Worm (Caenorhabditis elegans) whole organism, L2 larva: ENCODE measurements around the gene R05G6.1.
A peak's percentile ranks its signal among the peaks of the same experiment; 100 is the strongest.

Experiments
- C34F6.9 ChIP-seq: fragments of 150-350 bp; optimal IDR thresholded peaks from 2 replicates; lab custom pipeline; 2014; ENCODE audit warnings: missing biosample characterization, missing genetic modification characterization
- R02D3.7 ChIP-seq: fragments of 150-350 bp; optimal IDR thresholded peaks from 2 replicates; lab custom pipeline; 2014; ENCODE audit warnings: missing biosample characterization, missing genetic modification characterization
- Y55F3AM.14 ChIP-seq: fragments of 200-800 bp; sonication (Bioruptor generic); optimal IDR thresholded peaks from 2 replicates; lab custom pipeline; 2018; ENCODE audit warnings: mild to moderate bottlenecking, missing genetic modification characterization, missing compliant biosample characterization
- alr-1 ChIP-seq: fragments of 150-350 bp; optimal IDR thresholded peaks from 2 replicates; lab custom pipeline; 2014; ENCODE audit warnings: missing biosample characterization, missing genetic modification characterization
- ama-1 ChIP-seq: fragments of 150-350 bp; optimal IDR thresholded peaks from 2 replicates; lab custom pipeline; 2018; ENCODE audit warnings: inconsistent platforms
- blmp-1 ChIP-seq: sonication (generic microtip); optimal IDR thresholded peaks from 2 replicates; lab custom pipeline; 2017; ENCODE audit warnings: missing genetic modification characterization, mild to moderate bottlenecking, missing compliant biosample characterization, antibody characterized with exemption, moderate library complexity; ENCODE audit not compliant: insufficient read depth
- ceh-16 ChIP-seq: fragments of 150-350 bp; optimal IDR thresholded peaks from 2 replicates; lab custom pipeline; 2014; ENCODE audit warnings: missing biosample characterization, missing genetic modification characterization
- crh-2 ChIP-seq: sonication (generic microtip); optimal IDR thresholded peaks from 2 replicates; lab custom pipeline; 2017; ENCODE audit warnings: missing biosample characterization, missing genetic modification characterization
- dmd-4 ChIP-seq: sonication (generic microtip); optimal IDR thresholded peaks from 2 replicates; lab custom pipeline; 2017; ENCODE audit warnings: missing biosample characterization, missing genetic modification characterization
- elt-3 ChIP-seq: sonication (generic microtip); optimal IDR thresholded peaks from 2 replicates; lab custom pipeline; 2017; ENCODE audit warnings: missing biosample characterization, missing genetic modification characterization
- fos-1 ChIP-seq: fragments of 150-350 bp; optimal IDR thresholded peaks from 2 replicates; lab custom pipeline; 2014; ENCODE audit warnings: missing biosample characterization, missing genetic modification characterization
- lin-11 ChIP-seq: fragments of 150-350 bp; sonication (generic microtip); optimal IDR thresholded peaks from 2 replicates; lab custom pipeline; 2014; ENCODE audit warnings: missing biosample characterization, missing genetic modification characterization, inconsistent platforms, mixed read lengths
- lin-13 ChIP-seq: fragments of 150-350 bp; optimal IDR thresholded peaks from 2 replicates; lab custom pipeline; 2014; ENCODE audit warnings: missing biosample characterization, missing genetic modification reagents, missing genetic modification characterization
- lin-39 ChIP-seq: fragments of 150-350 bp; optimal IDR thresholded peaks from 2 replicates; lab custom pipeline; 2014; ENCODE audit warnings: missing biosample characterization, missing genetic modification reagents, missing genetic modification characterization
- lsy-2 ChIP-seq, 2 experiments: fragments of 150-350 bp in 1 of 2; sonication (generic microtip) in 1 of 2; optimal IDR thresholded peaks; 2 replicates each; lab custom pipeline; 2014 to 2017; ENCODE audit warnings: missing biosample characterization in 2 of 2, missing genetic modification characterization in 2 of 2
- mab-5 ChIP-seq: fragments of 150-350 bp; optimal IDR thresholded peaks from 2 replicates; lab custom pipeline; 2014; ENCODE audit warnings: missing biosample characterization, missing genetic modification characterization
- mdl-1 ChIP-seq, 2 experiments: fragments of 150-350 bp in 1 of 2; sonication (generic microtip) in 1 of 2; optimal IDR thresholded peaks; 2 replicates each; lab custom pipeline; 2017; ENCODE audit warnings: missing biosample characterization in 2 of 2, missing genetic modification characterization in 2 of 2
- nhr-10 ChIP-seq: sonication (generic microtip); optimal IDR thresholded peaks from 2 replicates; lab custom pipeline; 2017; ENCODE audit warnings: missing biosample characterization, missing genetic modification characterization
- nhr-11 ChIP-seq: fragments of 150-350 bp; optimal IDR thresholded peaks from 2 replicates; lab custom pipeline; 2014; ENCODE audit warnings: missing biosample characterization, missing genetic modification characterization
- nhr-129 ChIP-seq: fragments of 150-350 bp; optimal IDR thresholded peaks from 2 replicates; lab custom pipeline; 2014; ENCODE audit warnings: missing biosample characterization, missing genetic modification characterization
- nhr-21 ChIP-seq: fragments of 150-350 bp; optimal IDR thresholded peaks from 2 replicates; lab custom pipeline; 2014; ENCODE audit warnings: missing biosample characterization, missing genetic modification characterization
- nhr-23 ChIP-seq: fragments of 150-350 bp; optimal IDR thresholded peaks from 2 replicates; lab custom pipeline; 2014; ENCODE audit warnings: missing biosample characterization, missing genetic modification reagents, missing genetic modification characterization
- nhr-237 ChIP-seq: fragments of 150-350 bp; optimal IDR thresholded peaks from 2 replicates; lab custom pipeline; 2014; ENCODE audit warnings: missing biosample characterization, missing genetic modification characterization
- nhr-25 ChIP-seq: fragments of 150-350 bp; sonication (generic microtip); optimal IDR thresholded peaks from 3 replicates; lab custom pipeline; 2014; ENCODE audit warnings: missing biosample characterization, missing genetic modification characterization
- nhr-6 ChIP-seq: fragments of 150-350 bp; optimal IDR thresholded peaks from 2 replicates; lab custom pipeline; 2014; ENCODE audit warnings: missing biosample characterization, missing genetic modification characterization
- nhr-77 ChIP-seq: fragments of 150-350 bp; optimal IDR thresholded peaks from 2 replicates; lab custom pipeline; 2014; ENCODE audit warnings: missing biosample characterization, missing genetic modification characterization
- peb-1 ChIP-seq: fragments of 150-350 bp; optimal IDR thresholded peaks from 2 replicates; lab custom pipeline; 2014; ENCODE audit warnings: missing biosample characterization, missing genetic modification characterization
- sem-4 ChIP-seq: fragments of 150-350 bp; optimal IDR thresholded peaks from 2 replicates; lab custom pipeline; 2014; ENCODE audit warnings: missing biosample characterization, missing genetic modification reagents, missing genetic modification characterization
- sma-3 ChIP-seq: sonication (generic microtip); optimal IDR thresholded peaks from 2 replicates; lab custom pipeline; 2016; ENCODE audit warnings: missing genetic modification reagents, missing genetic modification characterization, missing compliant biosample characterization
- sma-9 ChIP-seq, 2 experiments: fragments of 150-350 bp in 1 of 2; sonication (generic microtip) in 1 of 2; optimal IDR thresholded peaks; 2 replicates each; lab custom pipeline; 2014 to 2016; ENCODE audit warnings: missing genetic modification characterization in 2 of 2, mild to moderate bottlenecking in 1 of 2, missing biosample characterization in 1 of 2, missing compliant biosample characterization in 1 of 2, missing genetic modification reagents in 1 of 2, moderate library complexity in 1 of 2
- snpc-4 ChIP-seq: fragments of 150-350 bp; optimal IDR thresholded peaks from 2 replicates; lab custom pipeline; 2014; ENCODE audit warnings: missing biosample characterization, missing genetic modification characterization
- unc-55 ChIP-seq: fragments of 150-350 bp; sonication (generic microtip); optimal IDR thresholded peaks from 3 replicates; lab custom pipeline; 2014; ENCODE audit warnings: missing biosample characterization, missing genetic modification reagents, missing genetic modification characterization
- zag-1 ChIP-seq: fragments of 150-350 bp; optimal IDR thresholded peaks from 2 replicates; lab custom pipeline; 2014; ENCODE audit warnings: missing biosample characterization, missing genetic modification characterization
- ztf-1 ChIP-seq: fragments of 200-800 bp; sonication (Bioruptor generic); conservative IDR thresholded peaks from 2 replicates; pipeline ENCODE4 v1.3.6; 2022; ENCODE audit warnings: missing genetic modification characterization, missing compliant biosample characterization
- ztf-11 ChIP-seq: sonication (generic microtip); optimal IDR thresholded peaks from 2 replicates; lab custom pipeline; 2017; ENCODE audit warnings: missing biosample characterization, missing genetic modification characterization
- ztf-4 ChIP-seq: fragments of 150-350 bp; optimal IDR thresholded peaks from 2 replicates; lab custom pipeline; 2014; ENCODE audit warnings: missing biosample characterization, missing genetic modification characterization

R05G6.1 gene

DNA sequence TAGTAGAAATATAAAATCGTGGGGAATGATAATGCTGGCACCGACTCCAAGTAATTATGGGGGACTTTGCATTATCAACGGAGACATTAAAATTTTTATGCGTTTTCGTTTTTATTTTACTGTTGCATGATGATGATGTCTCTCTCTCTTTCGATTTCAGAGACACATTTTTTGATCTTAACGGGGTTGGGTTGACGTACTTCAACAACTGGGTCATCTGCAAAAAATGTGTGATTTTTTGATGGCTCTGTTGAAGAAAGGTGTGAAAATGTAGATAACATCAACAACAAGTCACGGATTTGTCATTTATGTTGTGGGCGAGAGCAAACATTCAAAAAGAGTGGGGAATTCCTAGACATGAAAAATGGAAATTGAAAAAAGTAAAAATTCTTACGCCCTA is 31.1 kb upstream of the R05G6.1 start, which contains the start of gene F55G1.15:
Gene F55G1.15 (minus strand): TSS at position 101 of the 400 bp plus-strand sequence.
- no peak for TF ChIP-seq C34F6.9 (tag; lab: Kevin White, UChicago)
- no peak for TF ChIP-seq nhr-23 (tag; lab: Kevin White, UChicago)
- no peak for TF ChIP-seq R02D3.7 (tag; lab: Kevin White, UChicago)
- TF ChIP-seq mab-5 = no peak
- no peak for TF ChIP-seq unc-55 (GFP tag; lab: Kevin White, UChicago)
- TF ChIP-seq fos-1 (tag; lab: Kevin White, UChicago) = no peak
- TF ChIP-seq alr-1 (tag; lab: Kevin White, UChicago) = no peak
- TF ChIP-seq ztf-1 (GFP tag; lab: Robert Waterston, UW) = no peak
- TF ChIP-seq sma-3 (GFP tag; lab: Kevin White, UChicago) = no peak
- TF ChIP-seq nhr-237 (tag; lab: Kevin White, UChicago) = no peak
- TF ChIP-seq ceh-16 (tag; lab: Kevin White, UChicago) = no peak
- TF ChIP-seq peb-1 = no peak
- TF ChIP-seq nhr-11 (tag; lab: Kevin White, UChicago) = no peak
- no peak for TF ChIP-seq nhr-21 (tag; lab: Kevin White, UChicago)
- no peak for TF ChIP-seq lin-11 (tag; lab: Kevin White, UChicago)
- no peak for TF ChIP-seq nhr-6 (tag; lab: Kevin White, UChicago)
- TF ChIP-seq ztf-11 = no peak
- TF ChIP-seq Y55F3AM.14 = no peak
- no peak for TF ChIP-seq nhr-10 (tag; lab: Kevin White, UChicago)
- no peak for TF ChIP-seq lin-39

DNA sequence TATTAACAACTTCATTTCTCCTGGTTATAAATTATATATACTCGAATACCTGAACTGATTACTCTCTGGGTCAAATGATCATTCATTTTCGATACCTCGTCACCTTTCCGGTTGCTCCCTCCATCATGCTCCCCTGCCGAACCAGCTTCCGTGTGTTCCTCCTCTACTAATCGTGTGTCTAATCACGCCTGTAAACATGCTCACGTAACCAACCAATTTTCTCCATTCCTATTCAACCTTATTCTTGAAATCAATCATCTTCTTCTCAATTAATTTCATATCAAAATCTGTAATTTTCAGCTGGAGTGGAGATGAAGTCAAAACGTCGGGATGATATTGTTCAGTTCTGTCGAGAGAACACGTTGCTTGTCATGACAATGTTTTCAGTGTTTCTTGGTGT is 29.1 kb upstream of the R05G6.1 start, which contains the start of gene glt-6:
Gene glt-6 (plus strand): TSS at position 301 of the 400 bp plus-strand sequence.
- TF ChIP-seq nhr-129 (no peak), alr-1 (tag; lab: Kevin White, UChicago) (no peak), unc-55 (GFP tag; lab: Kevin White, UChicago) (no peak), nhr-77 (tag; lab: Kevin White, UChicago) (no peak), nhr-21 (tag; lab: Kevin White, UChicago) (no peak), crh-2 (tag; lab: Kevin White, UChicago) (no peak), nhr-11 (tag; lab: Kevin White, UChicago) (no peak), Y55F3AM.14 (no peak), zag-1 (tag; lab: Kevin White, UChicago) (no peak), ama-1 (no peak), mab-5 (no peak), elt-3 (no peak), ztf-11 (no peak), nhr-237 (tag; lab: Kevin White, UChicago) (no peak), blmp-1 (tag; lab: Kevin White, UChicago) (no peak), dmd-4 (tag; lab: Kevin White, UChicago) (no peak), peb-1 (no peak)

DNA sequence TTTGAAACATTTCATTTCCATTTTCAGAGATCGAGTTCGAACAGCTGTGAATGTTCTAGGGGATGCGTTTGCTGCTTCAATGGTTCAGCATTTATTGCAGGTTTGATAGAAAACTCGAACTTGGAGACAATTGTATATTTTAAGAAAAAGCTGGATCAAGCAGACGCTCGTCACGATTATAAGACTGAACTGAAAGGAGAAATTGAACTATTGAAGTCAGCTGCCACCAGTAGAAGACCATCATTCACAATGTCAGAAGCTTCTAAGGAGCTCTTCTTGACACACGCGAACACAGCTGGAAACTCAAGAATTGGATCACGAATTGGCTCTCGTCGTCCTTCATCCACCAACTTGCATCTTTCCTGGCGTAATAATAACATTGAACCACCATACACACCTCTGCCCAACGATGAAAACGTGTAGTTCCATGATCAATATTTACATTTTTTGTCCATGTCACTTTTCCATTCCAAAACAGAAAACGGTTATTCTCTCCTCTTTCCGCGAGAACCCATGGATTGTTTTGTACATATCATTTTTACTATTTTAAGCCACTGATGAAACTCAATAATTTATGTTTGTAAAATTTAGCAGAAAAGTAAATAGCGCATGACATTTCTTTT is 26.5 kb upstream of the R05G6.1 start:
- peak in 1 of 2 experiments; percentile 33 for TF ChIP-seq lsy-2 (tag; optimal IDR thresholded peaks at IDR 0.05; lab: Kevin White, UChicago)
- no peak for TF ChIP-seq snpc-4 (tag; lab: Kevin White, UChicago)
- TF ChIP-seq nhr-129 = peak; percentile 74
- peak; percentile 14 for TF ChIP-seq fos-1 (tag; lab: Kevin White, UChicago)
- TF ChIP-seq sma-3 (GFP tag; lab: Kevin White, UChicago) = peak; percentile 30
- TF ChIP-seq mab-5 = no peak
- no peak for TF ChIP-seq mdl-1 (tag; optimal IDR thresholded peaks at IDR 0.05; lab: Kevin White, UChicago)
- TF ChIP-seq unc-55 (GFP tag; lab: Kevin White, UChicago) = no peak
- TF ChIP-seq nhr-25 (tag; lab: Kevin White, UChicago) = peak; percentile 23
- TF ChIP-seq sma-9 (GFP tag; optimal IDR thresholded peaks at IDR 0.05; lab: Kevin White, UChicago) = peak; percentile 66
- TF ChIP-seq sma-9 (tag; optimal IDR thresholded peaks at IDR 0.05; lab: Kevin White, UChicago) = no peak
- no peak for TF ChIP-seq zag-1 (tag; lab: Kevin White, UChicago)
- TF ChIP-seq lin-13 = peak; percentile 13
- TF ChIP-seq ztf-4 (tag; lab: Kevin White, UChicago) = peak; percentile 12
- peak; percentile 53 for TF ChIP-seq nhr-6 (tag; lab: Kevin White, UChicago)
- TF ChIP-seq ama-1 = peak; percentile 78
- no peak for TF ChIP-seq sem-4 (tag; lab: Kevin White, UChicago)
